Fruit fly (Drosophila melanogaster) whole organism, embryonic: ENCODE measurements around the gene CG34332.

Experiments
- Atf6 ChIP-seq: fragments of 200-800 bp; sonication (Bioruptor generic); IDR thresholded peaks from 2 replicates; pipeline ENCODE4 v1.3.6; 2022; ENCODE audit warnings: missing biosample characterization, missing genetic modification characterization
- CG10274 ChIP-seq: fragments of 200-800 bp; sonication (Bioruptor generic); optimal IDR thresholded peaks from 3 replicates; lab custom pipeline; 2017; ENCODE audit warnings: missing biosample characterization, mild to moderate bottlenecking, missing genetic modification characterization
- CG10979 ChIP-seq: fragments of 200-800 bp; sonication (Bioruptor generic); optimal IDR thresholded peaks from 2 replicates; lab custom pipeline; 2018; ENCODE audit warnings: missing biosample characterization, mild to moderate bottlenecking, missing genetic modification characterization, moderate library complexity
- CG11247 ChIP-seq: fragments of 200-800 bp; sonication (Bioruptor generic); IDR thresholded peaks from 2 replicates; pipeline ENCODE4 v1.3.6; 2022; ENCODE audit warnings: missing biosample characterization, missing genetic modification characterization
- CG12744 ChIP-seq: fragments of 200-800 bp; sonication (Bioruptor generic); optimal IDR thresholded peaks from 2 replicates; lab custom pipeline; 2016; ENCODE audit warnings: missing biosample characterization, missing genetic modification characterization
- CG13894 ChIP-seq: fragments of 200-800 bp; sonication (Bioruptor generic); optimal IDR thresholded peaks from 3 replicates; lab custom pipeline; 2018; ENCODE audit warnings: missing biosample characterization, mild to moderate bottlenecking, missing genetic modification characterization, moderate library complexity
- CG15514 ChIP-seq: fragments of 200-800 bp; sonication (Bioruptor generic); optimal IDR thresholded peaks from 3 replicates; lab custom pipeline; 2017; ENCODE audit warnings: missing biosample characterization, missing genetic modification characterization, mild to moderate bottlenecking, moderate library complexity, missing genetic modification reagents
- CG15601 ChIP-seq: fragments of 200-800 bp; sonication (Bioruptor generic); optimal IDR thresholded peaks from 3 replicates; lab custom pipeline; 2019; ENCODE audit warnings: missing biosample characterization, mild to moderate bottlenecking, missing genetic modification characterization, moderate library complexity
- CG18011 ChIP-seq: fragments of 200-800 bp; sonication (Bioruptor generic); optimal IDR thresholded peaks from 2 replicates; lab custom pipeline; 2017; ENCODE audit warnings: missing biosample characterization, missing genetic modification characterization, mild to moderate bottlenecking, moderate library complexity, missing genotype
- CG18619 ChIP-seq: fragments of 200-800 bp; sonication (Bioruptor generic); optimal IDR thresholded peaks from 3 replicates; lab custom pipeline; 2017; ENCODE audit warnings: missing biosample characterization, mild to moderate bottlenecking, missing genetic modification characterization
- CG30403 ChIP-seq: fragments of 200-800 bp; sonication (Bioruptor generic); optimal IDR thresholded peaks from 3 replicates; lab custom pipeline; 2016; ENCODE audit warnings: missing biosample characterization, missing genetic modification characterization
- CG30431 ChIP-seq: fragments of 200-800 bp; sonication (Bioruptor generic); optimal IDR thresholded peaks from 2 replicates; lab custom pipeline; 2017; ENCODE audit warnings: missing biosample characterization, missing genetic modification characterization
- CG31224 ChIP-seq: fragments of 200-800 bp; sonication (Bioruptor generic); IDR thresholded peaks from 2 replicates; pipeline ENCODE4 v1.3.6; 2022; ENCODE audit warnings: missing biosample characterization, missing genetic modification characterization
- CG31365 ChIP-seq: fragments of 200-800 bp; sonication (Bioruptor generic); optimal IDR thresholded peaks from 2 replicates; lab custom pipeline; 2018; ENCODE audit warnings: missing biosample characterization, mild to moderate bottlenecking, missing genetic modification characterization
- CG31441 ChIP-seq: fragments of 200-800 bp; sonication (Bioruptor generic); IDR thresholded peaks from 2 replicates; pipeline ENCODE4 v1.3.6; 2022; ENCODE audit warnings: missing biosample characterization, missing genetic modification characterization
- CG3281 ChIP-seq: fragments of 200-800 bp; sonication (Bioruptor generic); optimal IDR thresholded peaks from 3 replicates; lab custom pipeline; 2017; ENCODE audit warnings: missing biosample characterization, mild to moderate bottlenecking, missing genetic modification characterization
- CG42726 ChIP-seq: fragments of 200-800 bp; sonication (Bioruptor generic); IDR thresholded peaks from 2 replicates; pipeline ENCODE4 v1.3.6; 2022; ENCODE audit warnings: missing biosample characterization, missing genetic modification characterization; ENCODE audit not compliant: partially characterized antibody
- CG43689 ChIP-seq: fragments of 200-800 bp; sonication (Bioruptor generic); IDR thresholded peaks from 2 replicates; pipeline ENCODE4 v1.3.6; 2022; ENCODE audit warnings: missing biosample characterization, missing genetic modification characterization
- CG4730 ChIP-seq: fragments of 200-800 bp; sonication (Bioruptor generic); IDR thresholded peaks from 2 replicates; pipeline ENCODE4 v1.3.6; 2022; ENCODE audit warnings: missing biosample characterization, missing genetic modification characterization
- CG5953 ChIP-seq: fragments of 200-800 bp; sonication (Bioruptor generic); IDR thresholded peaks from 2 replicates; pipeline ENCODE4 v1.3.6; 2022; ENCODE audit warnings: missing biosample characterization, missing genetic modification characterization
- CG6854 ChIP-seq: fragments of 200-800 bp; sonication (Bioruptor generic); optimal IDR thresholded peaks from 3 replicates; lab custom pipeline; 2017; ENCODE audit warnings: missing biosample characterization, mild to moderate bottlenecking, missing genetic modification characterization
- CG8478 ChIP-seq: fragments of >200 bp; optimal IDR thresholded peaks from 2 replicates; lab custom pipeline; 2018
- Camta ChIP-seq: fragments of 200-800 bp; sonication (Bioruptor generic); optimal IDR thresholded peaks from 2 replicates; lab custom pipeline; 2016; ENCODE audit warnings: missing biosample characterization, missing genetic modification characterization
- D19B ChIP-seq: fragments of 200-800 bp; sonication (Bioruptor generic); optimal IDR thresholded peaks from 2 replicates; lab custom pipeline; 2017; ENCODE audit warnings: missing biosample characterization, mild to moderate bottlenecking, missing genetic modification characterization
- Dp ChIP-seq: fragments of 200-800 bp; sonication (Bioruptor generic); optimal IDR thresholded peaks from 2 replicates; lab custom pipeline; 2018; ENCODE audit warnings: missing biosample characterization, mild to moderate bottlenecking, missing genetic modification characterization, moderate library complexity
- Gsc ChIP-seq: fragments of 200-800 bp; sonication (Bioruptor generic); IDR thresholded peaks from 2 replicates; pipeline ENCODE4 v1.3.6; 2022; ENCODE audit warnings: missing biosample characterization, missing genetic modification characterization
- Hey ChIP-seq: fragments of 200-800 bp; sonication (Bioruptor generic); optimal IDR thresholded peaks from 3 replicates; lab custom pipeline; 2018; ENCODE audit warnings: missing biosample characterization, mild to moderate bottlenecking, missing genetic modification characterization
- Hsf ChIP-seq: fragments of 200-800 bp; sonication (Bioruptor generic); optimal IDR thresholded peaks from 3 replicates; lab custom pipeline; 2016; ENCODE audit warnings: missing biosample characterization, missing genetic modification characterization
- Nf-YA ChIP-seq: fragments of 200-800 bp; sonication (Bioruptor generic); IDR thresholded peaks from 2 replicates; pipeline ENCODE4 v1.3.6; 2022; ENCODE audit warnings: missing biosample characterization, missing genetic modification characterization
- Opbp ChIP-seq: fragments of 200-800 bp; sonication (Bioruptor generic); IDR thresholded peaks from 3 replicates; pipeline ENCODE4 v1.3.6; 2022; ENCODE audit warnings: missing biosample characterization, missing genetic modification characterization; ENCODE audit not compliant: partially characterized antibody
- Ravus ChIP-seq: fragments of 200-800 bp; sonication (Bioruptor generic); IDR thresholded peaks from 2 replicates; pipeline ENCODE4 v1.3.6; 2022; ENCODE audit warnings: missing biosample characterization, missing genetic modification characterization
- Scr ChIP-seq: fragments of 200-800 bp; sonication (Bioruptor generic); IDR thresholded peaks from 2 replicates; pipeline ENCODE4 v1.3.6; 2022; ENCODE audit warnings: missing biosample characterization, missing genetic modification characterization; ENCODE audit not compliant: partially characterized antibody
- bsh ChIP-seq, 2 experiments: fragments of 200-800 bp; sonication (Bioruptor generic); optimal IDR thresholded peaks; 2 replicates each; lab custom pipeline; 2017 to 2018; ENCODE audit warnings: mild to moderate bottlenecking in 2 of 2, missing biosample characterization in 2 of 2, missing genetic modification characterization in 2 of 2, moderate library complexity in 1 of 2
- chn ChIP-seq: fragments of 200-800 bp; sonication (Bioruptor generic); optimal IDR thresholded peaks from 2 replicates; lab custom pipeline; 2016; ENCODE audit warnings: missing biosample characterization, missing genetic modification characterization
- crp ChIP-seq, 2 experiments: fragments of 200-800 bp; sonication (Bioruptor generic); optimal IDR thresholded peaks; 2 replicates in 1 of 2; 3 replicates in 1 of 2; lab custom pipeline; 2017; ENCODE audit warnings: missing biosample characterization in 2 of 2, missing genetic modification characterization in 2 of 2, mild to moderate bottlenecking in 1 of 2, moderate library complexity in 1 of 2
- da ChIP-seq: fragments of 200-800 bp; sonication (Bioruptor generic); optimal IDR thresholded peaks from 2 replicates; lab custom pipeline; 2016; ENCODE audit warnings: missing biosample characterization, missing genetic modification characterization
- dm ChIP-seq: fragments of 200-800 bp; sonication (Bioruptor generic); optimal IDR thresholded peaks from 3 replicates; lab custom pipeline; 2016; ENCODE audit warnings: missing biosample characterization, missing genetic modification characterization
- dmrt99B ChIP-seq: fragments of 200-800 bp; sonication (Bioruptor generic); optimal IDR thresholded peaks from 2 replicates; lab custom pipeline; 2018; ENCODE audit warnings: missing biosample characterization, mild to moderate bottlenecking, missing genetic modification characterization, moderate library complexity
- dysf ChIP-seq: fragments of 200-800 bp; sonication (Bioruptor generic); IDR thresholded peaks from 3 replicates; pipeline ENCODE4 v1.3.6; 2022; ENCODE audit warnings: missing biosample characterization, missing genetic modification characterization
- esg ChIP-seq: fragments of 200-800 bp; sonication (Bioruptor generic); conservative IDR thresholded peaks from 2 replicates; pipeline ENCODE4 v1.3.6; 2022; ENCODE audit warnings: missing biosample characterization, missing genetic modification characterization
- gcm ChIP-seq: fragments of 200-800 bp; sonication (Bioruptor generic); optimal IDR thresholded peaks from 2 replicates; lab custom pipeline; 2019; ENCODE audit warnings: missing biosample characterization, mild to moderate bottlenecking, missing genetic modification characterization, moderate library complexity
- grn ChIP-seq: fragments of 200-800 bp; sonication (Bioruptor generic); optimal IDR thresholded peaks from 3 replicates; lab custom pipeline; 2017; ENCODE audit warnings: missing biosample characterization, missing genetic modification characterization
- mirr ChIP-seq: fragments of 200-800 bp; sonication (Bioruptor generic); optimal IDR thresholded peaks from 3 replicates; lab custom pipeline; 2018; ENCODE audit warnings: missing biosample characterization, mild to moderate bottlenecking, missing genetic modification characterization
- nom ChIP-seq: fragments of 200-800 bp; sonication (Bioruptor generic); optimal IDR thresholded peaks from 2 replicates; lab custom pipeline; 2017; ENCODE audit warnings: missing biosample characterization, missing genetic modification characterization, mild to moderate bottlenecking, moderate library complexity, missing genetic modification reagents
- onecut ChIP-seq: fragments of 200-800 bp; sonication (Bioruptor generic); IDR thresholded peaks from 2 replicates; pipeline ENCODE4 v1.3.6; 2022; ENCODE audit warnings: missing biosample characterization, missing genetic modification characterization
- org-1 ChIP-seq: fragments of 200-800 bp; sonication (Bioruptor generic); optimal IDR thresholded peaks from 2 replicates; lab custom pipeline; 2017; ENCODE audit warnings: missing biosample characterization, missing genetic modification characterization
- pnt ChIP-seq: fragments of 200-800 bp; sonication (Bioruptor generic); optimal IDR thresholded peaks from 3 replicates; lab custom pipeline; 2016; ENCODE audit warnings: missing biosample characterization, missing genetic modification characterization
- ranshi ChIP-seq: fragments of 200-800 bp; sonication (Bioruptor generic); IDR thresholded peaks from 2 replicates; pipeline ENCODE4 v1.3.6; 2022; ENCODE audit warnings: missing biosample characterization, missing genetic modification characterization
- repo ChIP-seq: fragments of 200-800 bp; sonication (Bioruptor generic); optimal IDR thresholded peaks from 2 replicates; lab custom pipeline; 2016; ENCODE audit warnings: missing biosample characterization, missing genetic modification characterization
- seq ChIP-seq: fragments of 200-800 bp; sonication (Bioruptor generic); IDR thresholded peaks from 2 replicates; pipeline ENCODE4 v1.3.6; 2022; ENCODE audit warnings: missing biosample characterization, missing genetic modification characterization
- sim ChIP-seq: fragments of 200-800 bp; sonication (Bioruptor generic); IDR thresholded peaks from 2 replicates; pipeline ENCODE4 v1.3.6; 2022; ENCODE audit warnings: missing biosample characterization, missing genetic modification characterization
- stwl ChIP-seq: fragments of 200-800 bp; sonication (Bioruptor generic); optimal IDR thresholded peaks from 3 replicates; lab custom pipeline; 2018; ENCODE audit warnings: missing biosample characterization, mild to moderate bottlenecking, missing genetic modification characterization, moderate library complexity
- yki ChIP-seq: fragments of >200 bp; optimal IDR thresholded peaks from 3 replicates; lab custom pipeline; 2018

CG34332 gene

DNA sequence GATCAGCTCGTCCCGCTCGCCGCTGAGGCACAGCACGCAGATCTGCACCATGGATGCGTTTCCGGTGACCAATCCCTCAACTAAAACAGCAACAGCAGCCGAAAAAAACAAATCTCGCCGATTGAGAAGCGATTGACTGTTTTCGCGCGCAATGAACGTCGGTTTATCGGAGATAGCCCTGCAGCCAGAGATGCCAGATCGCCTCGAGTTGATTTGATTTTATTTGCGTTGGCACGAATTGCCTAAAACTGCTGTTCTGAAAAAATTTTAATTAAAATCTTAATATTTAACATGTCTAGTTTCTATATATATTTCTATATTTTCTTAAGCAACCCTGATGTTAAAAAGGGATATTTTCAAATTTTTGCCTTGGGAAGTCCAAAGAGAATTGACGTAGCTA lies 21.8 kb downstream of the CG34332 start (continued):
- TF ChIP-seq CG12744 (GFP tag; lab: Kevin White, UChicago), result no peak
- TF ChIP-seq Opbp, result 0 out of 3 replicates have a peak, but pooled peaks have one; percentile 18
- TF ChIP-seq mirr (GFP tag; lab: Kevin White, UChicago), result no peak
- TF ChIP-seq CG43689, result no peak
- no peak for TF ChIP-seq dm (GFP tag; lab: Kevin White, UChicago)
- TF ChIP-seq org-1 (GFP tag; lab: Kevin White, UChicago), result no peak
- no peak for TF ChIP-seq pnt (GFP tag; lab: Kevin White, UChicago)
- TF ChIP-seq grn, result no peak
- no peak for TF ChIP-seq CG6854 (GFP tag; lab: Kevin White, UChicago)
- TF ChIP-seq Hey (tag; lab: Kevin White, UChicago), result no peak
- TF ChIP-seq CG3281, result no peak
- TF ChIP-seq CG18011 (GFP tag; lab: Kevin White, UChicago), result no peak
- no peak for TF ChIP-seq bsh (GFP tag; optimal IDR thresholded peaks at IDR 0.05; lab: Kevin White, UChicago)
- TF ChIP-seq Atf6, result no peak
- peak; percentile 32 for TF ChIP-seq stwl (tag; lab: Kevin White, UChicago)
- no peak for TF ChIP-seq CG30431 (GFP tag; lab: Kevin White, UChicago)
- TF ChIP-seq yki (lab: Kevin White, UChicago), result no peak
- no peak for TF ChIP-seq Ravus (GFP tag; lab: Robert Waterston, UW)
- TF ChIP-seq seq (GFP tag; lab: Robert Waterston, UW), result no peak
- no peak for TF ChIP-seq nom (GFP tag; lab: Kevin White, UChicago)
- no peak for TF ChIP-seq CG31441
- no peak for TF ChIP-seq Camta (GFP tag; lab: Kevin White, UChicago)
- TF ChIP-seq CG31365, result no peak
- TF ChIP-seq CG10979 (tag; lab: Kevin White, UChicago), result no peak
- TF ChIP-seq D19B (GFP tag; lab: Kevin White, UChicago), result no peak
- TF ChIP-seq CG5953 (GFP tag; lab: Robert Waterston, UW), result no peak
- TF ChIP-seq chn (GFP tag; lab: Kevin White, UChicago), result no peak
- peak; percentile 80 for TF ChIP-seq Dp
- TF ChIP-seq Scr (GFP tag; lab: Robert Waterston, UW), result peak; percentile 14; the same call in 1 of the 2 replicates
- TF ChIP-seq repo (GFP tag; lab: Kevin White, UChicago), result no peak
- TF ChIP-seq Gsc (GFP tag; lab: Robert Waterston, UW), result no peak
- TF ChIP-seq CG18619 (GFP tag; lab: Kevin White, UChicago), result no peak
- TF ChIP-seq CG30403, result no peak
- TF ChIP-seq CG15601 (tag; lab: Kevin White, UChicago), result no peak
- TF ChIP-seq CG31224 (GFP tag; lab: Robert Waterston, UW), result no peak
- no peak for TF ChIP-seq sim
- no peak for TF ChIP-seq CG15514 (GFP tag; lab: Kevin White, UChicago)
- no peak for TF ChIP-seq Nf-YA
- no peak for TF ChIP-seq CG4730
- no peak for TF ChIP-seq dmrt99B
- TF ChIP-seq dysf, result no peak
- TF ChIP-seq ranshi (GFP tag; lab: Robert Waterston, UW), result no peak
- no peak for TF ChIP-seq CG13894 (tag; lab: Kevin White, UChicago)
- TF ChIP-seq CG11247, result no peak
- no peak for TF ChIP-seq CG42726
- TF ChIP-seq onecut (GFP tag; lab: Robert Waterston, UW), result no peak
- TF ChIP-seq gcm (GFP tag; lab: Kevin White, UChicago), result no peak
- TF ChIP-seq CG10274 (GFP tag; lab: Kevin White, UChicago), result no peak
- TF ChIP-seq Hsf (GFP tag; lab: Kevin White, UChicago), result no peak
- no peak for TF ChIP-seq esg (GFP tag; lab: Robert Waterston, UW)
- TF ChIP-seq CG8478 (lab: Kevin White, UChicago), result no peak
- TF ChIP-seq da (GFP tag; lab: Kevin White, UChicago), result no peak
- no peak for TF ChIP-seq crp (GFP tag; optimal IDR thresholded peaks at IDR 0.05; lab: Kevin White, UChicago)
